Fruit fly (Drosophila melanogaster): ENCODE data around the gene ATPsynE.
A peak's percentile ranks its signal among the peaks of the same experiment; 100 is the strongest.

Gene ATPsynE

dm6 chr3R:14351418-14351817 is 24.7 kb downstream of the ATPsynE start (continued):
- TF ChIP-seq ATbp (GFP tag; optimal IDR thresholded peaks at IDR 0.05) (no peak), lilli (GFP tag; optimal IDR thresholded peaks at IDR 0.05) (peak; percentile 47), CG17912 (GFP tag; optimal IDR thresholded peaks at IDR 0.05) (no peak), Dll (GFP tag; IDR thresholded peaks at IDR 0.05; ENCODE audit: partially characterized antibody) (no peak), CG10462 (GFP tag; optimal IDR thresholded peaks at IDR 0.05) (no peak), CG1233 (GFP tag; optimal IDR thresholded peaks at IDR 0.05) (no peak), ftz-f1 (GFP tag; optimal IDR thresholded peaks at IDR 0.05) (no peak), CG8281 (tag; optimal IDR thresholded peaks at IDR 0.05) (no peak), ap (GFP tag; IDR thresholded peaks at IDR 0.05) (no peak), CG12104 (GFP tag; optimal IDR thresholded peaks at IDR 0.05) (no peak), CG33213 (GFP tag; optimal IDR thresholded peaks at IDR 0.05) (no peak), CG7928 (GFP tag; optimal IDR thresholded peaks at IDR 0.05) (no peak), CG14965 (GFP tag; optimal IDR thresholded peaks at IDR 0.05; ENCODE audit: borderline replicate concordance) (no peak), CG5180 (GFP tag; optimal IDR thresholded peaks at IDR 0.05) (peak; percentile 6), CG7372 (GFP tag; IDR thresholded peaks at IDR 0.05) (0 out of 2 replicates have a peak, but pooled peaks have one; percentile 16), CG42726 (GFP tag; IDR thresholded peaks at IDR 0.05; ENCODE audit: partially characterized antibody) (no peak), fd3F (GFP tag; optimal IDR thresholded peaks at IDR 0.05) (no peak), crp (GFP tag; optimal IDR thresholded peaks at IDR 0.05) (no peak), dan (GFP tag; IDR thresholded peaks at IDR 0.05) (no peak), CG10979 (tag; optimal IDR thresholded peaks at IDR 0.05) (peak; percentile 39), CG14667 (GFP tag; IDR thresholded peaks at IDR 0.05) (no peak), CG18476 (GFP tag; optimal IDR thresholded peaks at IDR 0.05) (peak; percentile 8), CG4282 (GFP tag; optimal IDR thresholded peaks at IDR 0.05) (no peak), ind (GFP tag; optimal IDR thresholded peaks at IDR 0.05) (no peak), Aef1 (GFP tag; IDR thresholded peaks at IDR 0.05) (no peak), tll (GFP tag; optimal IDR thresholded peaks at IDR 0.05) (no peak), CG7357 (GFP tag; IDR thresholded peaks at IDR 0.05) (no peak), GATAe (GFP tag; conservative IDR thresholded peaks at IDR 0.05) (no peak), Hr3 (GFP tag; optimal IDR thresholded peaks at IDR 0.05) (no peak), maf-S (GFP tag; optimal IDR thresholded peaks at IDR 0.05) (no peak), ssp (GFP tag; IDR thresholded peaks at IDR 0.05) (no peak), CG14860 (GFP tag; IDR thresholded peaks at IDR 0.05; ENCODE audit: partially characterized antibody) (no peak), HLH3B (GFP tag; IDR thresholded peaks at IDR 0.05) (no peak), CG7556 (GFP tag; optimal IDR thresholded peaks at IDR 0.05) (peak; percentile 62), chinmo (GFP tag; IDR thresholded peaks at IDR 0.05; ENCODE audit: partially characterized antibody) (no peak), schlank (tag; optimal IDR thresholded peaks at IDR 0.05) (no peak), fd102C (GFP tag; optimal IDR thresholded peaks at IDR 0.05) (no peak), B-H2 (GFP tag; optimal IDR thresholded peaks at IDR 0.05) (no peak), ash1 (GFP tag; optimal IDR thresholded peaks at IDR 0.05) (no peak), trem (tag; optimal IDR thresholded peaks at IDR 0.05) (no peak), Atf3 (GFP tag; optimal IDR thresholded peaks at IDR 0.05) (no peak), CG18262 (tag; optimal IDR thresholded peaks at IDR 0.05) (peak; percentile 49), h (optimal IDR thresholded peaks at IDR 0.05) (no peak), hth (optimal IDR thresholded peaks at IDR 0.05) (no peak), CG12155 (GFP tag; optimal IDR thresholded peaks at IDR 0.05) (no peak), croc (GFP tag; conservative IDR thresholded peaks at IDR 0.05) (no peak), CG8359 (GFP tag; optimal IDR thresholded peaks at IDR 0.05; ENCODE audit: borderline replicate concordance) (no peak), bigmax (GFP tag; optimal IDR thresholded peaks at IDR 0.05) (no peak), CG17829 (tag; optimal IDR thresholded peaks at IDR 0.05) (peak; percentile 8), pb (GFP tag; optimal IDR thresholded peaks at IDR 0.05) (no peak), exex (tag; optimal IDR thresholded peaks at IDR 0.05) (no peak), Gug (GFP tag; IDR thresholded peaks at IDR 0.05) (no peak)
